Worm (Caenorhabditis elegans) whole organism, mixed stage, embryonic: Measurements from ENCODE around the gene hdl-1.

Experiments
- M03D4.4 ChIP-seq: sonication (generic microtip); optimal IDR thresholded peaks from 2 replicates; lab custom pipeline; 2017; ENCODE audit warnings: mild to moderate bottlenecking, missing genetic modification characterization, missing compliant biosample characterization
- bed-3 ChIP-seq: fragments of 200-800 bp; sonication (Bioruptor generic); optimal IDR thresholded peaks from 3 replicates; lab custom pipeline; 2018; ENCODE audit warnings: mild to moderate bottlenecking, missing genetic modification characterization, moderate library complexity, missing compliant biosample characterization
- blmp-1 ChIP-seq: fragments of 150-350 bp; optimal IDR thresholded peaks from 2 replicates; lab custom pipeline; 2014; ENCODE audit warnings: missing biosample characterization, missing genetic modification characterization
- ceh-39 ChIP-seq: fragments of 150-350 bp; optimal IDR thresholded peaks from 2 replicates; lab custom pipeline; 2014; ENCODE audit warnings: missing biosample characterization, missing genetic modification characterization
- ceh-43 ChIP-seq: fragments of 200-800 bp; sonication (Bioruptor generic); optimal IDR thresholded peaks from 2 replicates; lab custom pipeline; 2018; ENCODE audit warnings: mild to moderate bottlenecking, missing genetic modification characterization, moderate library complexity, missing compliant biosample characterization
- ceh-83 ChIP-seq: fragments of 200-800 bp; sonication (Bioruptor generic); optimal IDR thresholded peaks from 2 replicates; lab custom pipeline; 2018; ENCODE audit warnings: mild to moderate bottlenecking, missing genetic modification characterization, missing compliant biosample characterization
- ces-1 ChIP-seq: fragments of 150-350 bp; optimal IDR thresholded peaks from 2 replicates; lab custom pipeline; 2014; ENCODE audit warnings: missing biosample characterization, missing genetic modification reagents, missing genetic modification characterization
- cnd-1 ChIP-seq: fragments of 200-800 bp; sonication (Bioruptor generic); optimal IDR thresholded peaks from 2 replicates; lab custom pipeline; 2018; ENCODE audit warnings: mild to moderate bottlenecking, missing genetic modification characterization, missing compliant biosample characterization
- drap-1 ChIP-seq: fragments of 200-800 bp; sonication (Bioruptor generic); optimal IDR thresholded peaks from 3 replicates; lab custom pipeline; 2018; ENCODE audit warnings: mild to moderate bottlenecking, missing genetic modification characterization, missing compliant biosample characterization
- elt-3 ChIP-seq: fragments of 150-350 bp; optimal IDR thresholded peaks from 2 replicates; lab custom pipeline; 2014; ENCODE audit warnings: missing biosample characterization, missing genetic modification characterization
- flh-1 ChIP-seq: fragments of 200-800 bp; sonication (Bioruptor generic); optimal IDR thresholded peaks from 2 replicates; lab custom pipeline; 2018; ENCODE audit warnings: mild to moderate bottlenecking, missing genetic modification characterization, moderate library complexity, missing compliant biosample characterization
- ham-2 ChIP-seq: fragments of 200-800 bp; sonication (Bioruptor generic); optimal IDR thresholded peaks from 2 replicates; lab custom pipeline; 2018; ENCODE audit warnings: mild to moderate bottlenecking, missing genetic modification characterization, missing compliant biosample characterization
- lin-32 ChIP-seq: fragments of 200-800 bp; sonication (Bioruptor generic); optimal IDR thresholded peaks from 2 replicates; lab custom pipeline; 2018; ENCODE audit warnings: mild to moderate bottlenecking, missing genetic modification characterization, missing compliant biosample characterization
- lsy-2 ChIP-seq: fragments of 150-350 bp; optimal IDR thresholded peaks from 2 replicates; lab custom pipeline; 2014; ENCODE audit warnings: missing biosample characterization, missing genetic modification characterization
- mab-5 ChIP-seq: fragments of 150-350 bp; optimal IDR thresholded peaks from 2 replicates; lab custom pipeline; 2014; ENCODE audit warnings: missing biosample characterization, missing genetic modification characterization
- mep-1 ChIP-seq: fragments of 150-350 bp; optimal IDR thresholded peaks from 2 replicates; lab custom pipeline; 2017; ENCODE audit warnings: missing biosample characterization, missing genetic modification reagents, missing genetic modification characterization, inconsistent platforms
- mls-2 ChIP-seq: sonication (generic microtip); optimal IDR thresholded peaks from 2 replicates; lab custom pipeline; 2016; ENCODE audit warnings: mild to moderate bottlenecking, missing genetic modification characterization, moderate library complexity, missing compliant biosample characterization
- nhr-12 ChIP-seq: fragments of 150-350 bp; optimal IDR thresholded peaks from 2 replicates; lab custom pipeline; 2014; ENCODE audit warnings: missing biosample characterization, missing genetic modification characterization
- nhr-2 ChIP-seq: fragments of 150-350 bp; optimal IDR thresholded peaks from 2 replicates; lab custom pipeline; 2014; ENCODE audit warnings: missing biosample characterization, missing genetic modification characterization
- nhr-237 ChIP-seq: fragments of 150-350 bp; optimal IDR thresholded peaks from 2 replicates; lab custom pipeline; 2014; ENCODE audit warnings: missing biosample characterization, missing genetic modification characterization
- nhr-28 ChIP-seq: fragments of 150-350 bp; optimal IDR thresholded peaks from 2 replicates; lab custom pipeline; 2014; ENCODE audit warnings: missing biosample characterization, missing genetic modification characterization
- nhr-76 ChIP-seq: sonication (generic microtip); optimal IDR thresholded peaks from 2 replicates; lab custom pipeline; 2017; ENCODE audit warnings: missing biosample characterization, missing genetic modification characterization
- pha-4 ChIP-seq: fragments of 150-350 bp; optimal IDR thresholded peaks from 2 replicates; lab custom pipeline; 2018; ENCODE audit warnings: missing biosample characterization, missing genetic modification reagents, missing genetic modification characterization
- sem-2 ChIP-seq: fragments of 200-800 bp; sonication (Bioruptor generic); optimal IDR thresholded peaks from 2 replicates; lab custom pipeline; 2018; ENCODE audit warnings: mild to moderate bottlenecking, missing genetic modification characterization, missing compliant biosample characterization
- snpc-4 ChIP-seq: fragments of 150-350 bp; optimal IDR thresholded peaks from 2 replicates; lab custom pipeline; 2014; ENCODE audit warnings: missing biosample characterization, missing genetic modification characterization
- sptf-1 ChIP-seq: sonication (generic microtip); optimal IDR thresholded peaks from 2 replicates; lab custom pipeline; 2017; ENCODE audit warnings: mild to moderate bottlenecking, missing genetic modification characterization, moderate library complexity, missing compliant biosample characterization
- unc-120 ChIP-seq: sonication (generic microtip); optimal IDR thresholded peaks from 2 replicates; lab custom pipeline; 2017; ENCODE audit warnings: missing genetic modification characterization, missing compliant biosample characterization; ENCODE audit not compliant: poor library complexity, severe bottlenecking
- unc-39 ChIP-seq: fragments of 150-350 bp; optimal IDR thresholded peaks from 2 replicates; lab custom pipeline; 2014; ENCODE audit warnings: missing biosample characterization, missing genetic modification characterization
- unc-62 ChIP-seq: fragments of 150-350 bp; optimal IDR thresholded peaks from 2 replicates; lab custom pipeline; 2014; ENCODE audit warnings: missing biosample characterization, missing genetic modification reagents, missing genetic modification characterization
- zip-8 ChIP-seq: fragments of 150-350 bp; optimal IDR thresholded peaks from 2 replicates; lab custom pipeline; 2014; ENCODE audit warnings: missing biosample characterization, missing genetic modification characterization
- ztf-11 ChIP-seq: fragments of 150-350 bp; optimal IDR thresholded peaks from 2 replicates; lab custom pipeline; 2014; ENCODE audit warnings: missing biosample characterization, missing genetic modification characterization

The hdl-1 gene

ce11 chrIV:11950270-11950669, 653 bp upstream of the hdl-1 start, which contains the start of gene tbx-36:
Gene tbx-36 (plus strand): TSS chrIV:11950570.
- TF ChIP-seq unc-120 (tag; lab: Kevin White, UChicago), result no peak
- TF ChIP-seq mep-1 (tag; lab: Kevin White, UChicago), result no peak
- no peak for TF ChIP-seq ceh-39 (tag; lab: Kevin White, UChicago)
- TF ChIP-seq ztf-11, result no peak
- no peak for TF ChIP-seq nhr-237
- TF ChIP-seq blmp-1 (tag; lab: Kevin White, UChicago), result no peak
- TF ChIP-seq nhr-28, result no peak
- no peak for TF ChIP-seq sptf-1 (tag; lab: Kevin White, UChicago)
- no peak for TF ChIP-seq nhr-12 (tag; lab: Kevin White, UChicago)
- no peak for TF ChIP-seq cnd-1 (tag; lab: Kevin White, UChicago)
- no peak for TF ChIP-seq elt-3 (tag; lab: Kevin White, UChicago)
- TF ChIP-seq nhr-76 (tag; lab: Kevin White, UChicago), result no peak
- TF ChIP-seq snpc-4, result no peak
- TF ChIP-seq ces-1 (GFP tag; lab: Kevin White, UChicago), result no peak
- TF ChIP-seq drap-1 (GFP tag; lab: Kevin White, UChicago), result no peak
- TF ChIP-seq, all 35 proteins: peak for 0

ce11 chrIV:11945621-11946020, 4.0 kb downstream of the hdl-1 start, which contains the start of gene ZK829.3:
Gene ZK829.3 (minus strand): TSS chrIV:11945721.
- TF ChIP-seq drap-1 (GFP tag; lab: Kevin White, UChicago), result no peak
- no peak for TF ChIP-seq sptf-1 (tag; lab: Kevin White, UChicago)
- no peak for TF ChIP-seq ceh-43
- TF ChIP-seq pha-4, result no peak
- TF ChIP-seq ceh-83, result no peak
- TF ChIP-seq nhr-237, result no peak
- no peak for TF ChIP-seq M03D4.4 (tag; lab: Kevin White, UChicago)
- no peak for TF ChIP-seq unc-39
- no peak for TF ChIP-seq cnd-1 (tag; lab: Kevin White, UChicago)
- no peak for TF ChIP-seq ceh-39 (tag; lab: Kevin White, UChicago)
- no peak for TF ChIP-seq mab-5
- no peak for TF ChIP-seq mep-1 (tag; lab: Kevin White, UChicago)
- no peak for TF ChIP-seq snpc-4
- TF ChIP-seq flh-1 (GFP tag; lab: Kevin White, UChicago), result no peak
- TF ChIP-seq ces-1 (GFP tag; lab: Kevin White, UChicago), result no peak
- TF ChIP-seq nhr-12 (tag; lab: Kevin White, UChicago), result no peak
- no peak for TF ChIP-seq nhr-2 (tag; lab: Kevin White, UChicago)
- no peak for TF ChIP-seq sem-2
- no peak for TF ChIP-seq unc-120 (tag; lab: Kevin White, UChicago)

ce11 chrIV:11942313-11942712, 7.3 kb downstream of the hdl-1 start, which contains the start of gene ZK829.1:
Gene ZK829.1 (minus strand): TSS chrIV:11942413.
- TF ChIP-seq cnd-1 (tag; lab: Kevin White, UChicago), result no peak
- no peak for TF ChIP-seq mab-5
- no peak for TF ChIP-seq lsy-2
- no peak for TF ChIP-seq ceh-43
- no peak for TF ChIP-seq nhr-12 (tag; lab: Kevin White, UChicago)
- no peak for TF ChIP-seq zip-8
- no peak for TF ChIP-seq M03D4.4 (tag; lab: Kevin White, UChicago)
- TF ChIP-seq bed-3 (GFP tag; lab: Kevin White, UChicago), result no peak
- TF ChIP-seq sem-2, result no peak
- no peak for TF ChIP-seq nhr-237
- no peak for TF ChIP-seq unc-62 (GFP tag; lab: Kevin White, UChicago)
- TF ChIP-seq nhr-28, result no peak
- TF ChIP-seq nhr-76 (tag; lab: Kevin White, UChicago), result no peak
- TF ChIP-seq nhr-2 (tag; lab: Kevin White, UChicago), result no peak

- no peak for TF ChIP-seq ceh-43
- TF ChIP-seq, all 35 proteins: peak for 0
Observed at ce11 chrIV:11938554-11938953, 11.1 kb downstream of the hdl-1 start.

- no peak for TF ChIP-seq unc-120 (tag; lab: Kevin White, UChicago)
- TF ChIP-seq ces-1 (GFP tag; lab: Kevin White, UChicago), result no peak
- TF ChIP-seq ham-2, result no peak
- TF ChIP-seq drap-1 (GFP tag; lab: Kevin White, UChicago), result no peak
- no peak for TF ChIP-seq unc-39
- TF ChIP-seq elt-3 (tag; lab: Kevin White, UChicago), result no peak
- no peak for TF ChIP-seq lin-32 (GFP tag; lab: Kevin White, UChicago)
- TF ChIP-seq mls-2 (tag; lab: Kevin White, UChicago), result no peak
- TF ChIP-seq unc-62 (GFP tag; lab: Kevin White, UChicago), result no peak
- TF ChIP-seq nhr-76 (tag; lab: Kevin White, UChicago), result no peak
- TF ChIP-seq bed-3 (GFP tag; lab: Kevin White, UChicago), result no peak
- no peak for TF ChIP-seq ceh-39 (tag; lab: Kevin White, UChicago)
- TF ChIP-seq cnd-1 (tag; lab: Kevin White, UChicago), result no peak
- TF ChIP-seq lsy-2, result no peak
- no peak for TF ChIP-seq nhr-2 (tag; lab: Kevin White, UChicago)
Observed at ce11 chrIV:11937087-11937486, 12.5 kb downstream of the hdl-1 start, which contains the start of gene slc-5A12. Gene slc-5A12 (plus strand): TSS chrIV:11937419.
